Worm (Caenorhabditis elegans) whole organism, late embryonic: ENCODE results near the gene bath-20.

Experiments
- C08G9.2 ChIP-seq: sonication (generic microtip); optimal IDR thresholded peaks from 2 replicates; lab custom pipeline; 2016; ENCODE audit warnings: mild to moderate bottlenecking, missing genetic modification characterization, moderate library complexity, missing compliant biosample characterization
- Y22D7AL.16 ChIP-seq: sonication (generic microtip); optimal IDR thresholded peaks from 2 replicates; lab custom pipeline; 2016; ENCODE audit warnings: missing genetic modification characterization, missing compliant biosample characterization
- ceh-14 ChIP-seq: sonication (generic microtip); optimal IDR thresholded peaks from 2 replicates; lab custom pipeline; 2016; ENCODE audit warnings: missing genotype, missing genetic modification characterization, missing compliant biosample characterization
- ceh-18 ChIP-seq: sonication (generic microtip); optimal IDR thresholded peaks from 2 replicates; lab custom pipeline; 2016; ENCODE audit warnings: missing genetic modification characterization, missing compliant biosample characterization
- ceh-24 ChIP-seq: sonication (generic microtip); optimal IDR thresholded peaks from 2 replicates; lab custom pipeline; 2016; ENCODE audit warnings: mild to moderate bottlenecking, missing genetic modification characterization, missing compliant biosample characterization
- ceh-30 ChIP-seq: fragments of 150-350 bp; optimal IDR thresholded peaks from 2 replicates; lab custom pipeline; 2014; ENCODE audit warnings: missing biosample characterization, missing genetic modification characterization
- ceh-31 ChIP-seq: sonication (generic microtip); optimal IDR thresholded peaks from 2 replicates; lab custom pipeline; 2016; ENCODE audit warnings: missing genetic modification characterization, missing compliant biosample characterization
- ceh-34 ChIP-seq: sonication (generic microtip); optimal IDR thresholded peaks from 2 replicates; lab custom pipeline; 2016; ENCODE audit warnings: mild to moderate bottlenecking, missing genetic modification characterization, missing compliant biosample characterization
- ceh-48 ChIP-seq: sonication (generic microtip); optimal IDR thresholded peaks from 2 replicates; lab custom pipeline; 2016; ENCODE audit warnings: missing genetic modification characterization, inconsistent platforms, missing compliant biosample characterization
- ceh-6 ChIP-seq: fragments of 200-800 bp; sonication (Bioruptor generic); optimal IDR thresholded peaks from 2 replicates; lab custom pipeline; 2018; ENCODE audit warnings: mild to moderate bottlenecking, missing genetic modification characterization, missing compliant biosample characterization
- dmd-4 ChIP-seq: sonication (generic microtip); optimal IDR thresholded peaks from 2 replicates; lab custom pipeline; 2016; ENCODE audit warnings: borderline replicate concordance, missing genetic modification characterization, missing compliant biosample characterization
- dve-1 ChIP-seq: sonication (generic microtip); optimal IDR thresholded peaks from 2 replicates; lab custom pipeline; 2017; ENCODE audit warnings: antibody characterized with exemption, mild to moderate bottlenecking, missing genetic modification characterization, missing compliant biosample characterization
- elt-2 ChIP-seq: sonication (generic microtip); optimal IDR thresholded peaks from 2 replicates; lab custom pipeline; 2016; ENCODE audit warnings: missing genetic modification reagents, missing genetic modification characterization, missing compliant biosample characterization
- ets-4 ChIP-seq: sonication (generic microtip); optimal IDR thresholded peaks from 2 replicates; lab custom pipeline; 2016; ENCODE audit warnings: missing genetic modification characterization, missing compliant biosample characterization
- fkh-10 ChIP-seq: fragments of 150-350 bp; optimal IDR thresholded peaks from 2 replicates; lab custom pipeline; 2014; ENCODE audit warnings: missing biosample characterization, missing genetic modification reagents, missing genetic modification characterization
- fkh-6 ChIP-seq: sonication (generic microtip); optimal IDR thresholded peaks from 2 replicates; lab custom pipeline; 2016; ENCODE audit warnings: missing genetic modification characterization, missing compliant biosample characterization
- hlh-13 ChIP-seq: fragments of 200-800 bp; sonication (Bioruptor generic); optimal IDR thresholded peaks from 2 replicates; lab custom pipeline; 2018; ENCODE audit warnings: mild to moderate bottlenecking, missing genetic modification characterization, missing compliant biosample characterization
- hlh-15 ChIP-seq: sonication (generic microtip); optimal IDR thresholded peaks from 2 replicates; lab custom pipeline; 2016; ENCODE audit warnings: missing genetic modification characterization, missing compliant biosample characterization
- hlh-30 ChIP-seq: sonication (generic microtip); optimal IDR thresholded peaks from 2 replicates; lab custom pipeline; 2017; ENCODE audit warnings: antibody characterized with exemption, missing genetic modification characterization, missing compliant biosample characterization; ENCODE audit not compliant: insufficient read depth
- hlh-6 ChIP-seq: sonication (generic microtip); optimal IDR thresholded peaks from 2 replicates; lab custom pipeline; 2016; ENCODE audit warnings: missing genotype, missing genetic modification characterization, missing compliant biosample characterization
- lim-6 ChIP-seq: sonication (generic microtip); optimal IDR thresholded peaks from 2 replicates; lab custom pipeline; 2016; ENCODE audit warnings: missing genetic modification characterization, missing compliant biosample characterization
- madf-2 ChIP-seq: sonication (generic microtip); optimal IDR thresholded peaks from 2 replicates; lab custom pipeline; 2017; ENCODE audit warnings: missing genetic modification characterization, missing compliant biosample characterization
- mec-3 ChIP-seq: sonication (generic microtip); optimal IDR thresholded peaks from 2 replicates; lab custom pipeline; 2016; ENCODE audit warnings: borderline replicate concordance, missing genetic modification characterization, missing compliant biosample characterization
- nfya-1 ChIP-seq: sonication (generic microtip); optimal IDR thresholded peaks from 2 replicates; lab custom pipeline; 2017; ENCODE audit warnings: missing genetic modification characterization, mild to moderate bottlenecking, missing compliant biosample characterization, antibody characterized with exemption, moderate library complexity
- nhr-11 ChIP-seq: fragments of 150-350 bp; optimal IDR thresholded peaks from 2 replicates; lab custom pipeline; 2014; ENCODE audit warnings: missing biosample characterization, missing genetic modification characterization
- pha-2 ChIP-seq: sonication (generic microtip); optimal IDR thresholded peaks from 2 replicates; lab custom pipeline; 2017; ENCODE audit warnings: mild to moderate bottlenecking, missing genetic modification characterization, missing compliant biosample characterization
- pha-4 ChIP-seq: fragments of 150-350 bp; optimal IDR thresholded peaks from 2 replicates; lab custom pipeline; 2018; ENCODE audit warnings: missing biosample characterization, missing genetic modification reagents, missing genetic modification characterization
- sdc-2 ChIP-seq: sonication (generic microtip); optimal IDR thresholded peaks from 2 replicates; lab custom pipeline; 2016; ENCODE audit warnings: missing genotype, missing genetic modification characterization, missing compliant biosample characterization
- sox-2 ChIP-seq: fragments of 200-800 bp; sonication (Bioruptor generic); IDR thresholded peaks from 2 replicates; pipeline ENCODE4 v1.3.6; 2022; ENCODE audit warnings: missing genetic modification reagents, missing genetic modification characterization, missing compliant biosample characterization
- sox-4 ChIP-seq: sonication (generic microtip); optimal IDR thresholded peaks from 2 replicates; lab custom pipeline; 2017; ENCODE audit warnings: mild to moderate bottlenecking, missing genetic modification characterization, inconsistent platforms, missing compliant biosample characterization
- syd-9 ChIP-seq: sonication (generic microtip); optimal IDR thresholded peaks from 2 replicates; lab custom pipeline; 2016; ENCODE audit warnings: mild to moderate bottlenecking, missing genetic modification characterization, moderate library complexity, missing compliant biosample characterization
- tbx-7 ChIP-seq: sonication (generic microtip); optimal IDR thresholded peaks from 2 replicates; lab custom pipeline; 2016; ENCODE audit warnings: missing genotype, missing genetic modification characterization, missing compliant biosample characterization
- unc-42 ChIP-seq: sonication (generic microtip); optimal IDR thresholded peaks from 2 replicates; lab custom pipeline; 2016; ENCODE audit warnings: missing genotype, missing genetic modification characterization, missing compliant biosample characterization
- unc-55 ChIP-seq: sonication (generic microtip); optimal IDR thresholded peaks from 2 replicates; lab custom pipeline; 2017; ENCODE audit warnings: missing biosample characterization, missing genetic modification reagents, missing genetic modification characterization
- unc-86 ChIP-seq: sonication (generic microtip); optimal IDR thresholded peaks from 2 replicates; lab custom pipeline; 2016; ENCODE audit warnings: missing genetic modification characterization, missing compliant biosample characterization

The bath-20 gene

ce11 chrII:2081257-2081656, 38.9 kb upstream of the bath-20 start, which contains the start of gene T16A1.4:
Gene T16A1.4, plus strand, starts transcription at chrII:2081557.
- TF ChIP-seq sox-4 (tag; lab: Kevin White, UChicago) (no peak), pha-2 (tag; lab: Kevin White, UChicago) (no peak)

- TF ChIP-seq hlh-15 (tag; lab: Kevin White, UChicago): no peak
- no peak for TF ChIP-seq unc-86
- no peak for TF ChIP-seq C08G9.2 (tag; lab: Kevin White, UChicago)
- TF ChIP-seq ceh-30 (tag; lab: Kevin White, UChicago): no peak
- TF ChIP-seq pha-4 (tag; lab: Kevin White, UChicago): no peak
- TF ChIP-seq dmd-4: no peak
- TF ChIP-seq fkh-6 (tag; lab: Kevin White, UChicago): no peak
- no peak for TF ChIP-seq syd-9
- no peak for TF ChIP-seq nfya-1 (tag; lab: Kevin White, UChicago)
- no peak for TF ChIP-seq ceh-31 (tag; lab: Kevin White, UChicago)
- TF ChIP-seq hlh-6 (tag; lab: Kevin White, UChicago): no peak
- no peak for TF ChIP-seq ceh-18 (tag; lab: Kevin White, UChicago)
Observed at ce11 chrII:2080425-2080824, 38.1 kb upstream of the bath-20 start, which contains the start of gene F07E5.9. Gene F07E5.9, minus strand, starts transcription at chrII:2080525.

- TF ChIP-seq dve-1 (tag; lab: Kevin White, UChicago): no peak
- no peak for TF ChIP-seq madf-2 (tag; lab: Kevin White, UChicago)
- TF ChIP-seq ceh-14 (tag; lab: Kevin White, UChicago): no peak
- TF ChIP-seq C08G9.2 (tag; lab: Kevin White, UChicago): no peak
- TF ChIP-seq ceh-24 (tag; lab: Kevin White, UChicago): no peak
- TF ChIP-seq lim-6 (tag; lab: Kevin White, UChicago): no peak
- no peak for TF ChIP-seq nhr-11 (tag; lab: Kevin White, UChicago)
- TF ChIP-seq syd-9: no peak
Observed at ce11 chrII:2076467-2076866, 34.1 kb upstream of the bath-20 start.

ce11 chrII:2075513-2075912, 33.2 kb upstream of the bath-20 start, which contains the start of gene F07E5.8:
Gene F07E5.8, minus strand, starts transcription at chrII:2075613.
- TF ChIP-seq sdc-2 (tag; lab: Kevin White, UChicago) (no peak), ceh-48 (tag; lab: Kevin White, UChicago) (no peak), tbx-7 (no peak), unc-55 (GFP tag; lab: Kevin White, UChicago) (no peak), pha-2 (tag; lab: Kevin White, UChicago) (no peak), ets-4 (no peak), mec-3 (tag; lab: Kevin White, UChicago) (no peak), fkh-10 (GFP tag; lab: Kevin White, UChicago) (no peak), fkh-6 (tag; lab: Kevin White, UChicago) (no peak)

ce11 chrII:2071429-2071828, 29.1 kb upstream of the bath-20 start, which contains the start of gene F07E5.7:
Gene F07E5.7, minus strand, starts transcription at chrII:2071529.
- no peak for TF ChIP-seq hlh-15 (tag; lab: Kevin White, UChicago)
- no peak for TF ChIP-seq ceh-34 (tag; lab: Kevin White, UChicago)
- no peak for TF ChIP-seq elt-2
- TF ChIP-seq hlh-30 (tag; lab: Kevin White, UChicago): no peak
- no peak for TF ChIP-seq ceh-6 (GFP tag; lab: Kevin White, UChicago)
- no peak for TF ChIP-seq unc-42 (tag; lab: Kevin White, UChicago)
- no peak for TF ChIP-seq C08G9.2 (tag; lab: Kevin White, UChicago)
- no peak for TF ChIP-seq sox-2
- no peak for TF ChIP-seq hlh-6 (tag; lab: Kevin White, UChicago)
- TF ChIP-seq fkh-6 (tag; lab: Kevin White, UChicago): no peak
- no peak for TF ChIP-seq hlh-13 (GFP tag; lab: Kevin White, UChicago)
- TF ChIP-seq Y22D7AL.16: no peak
- TF ChIP-seq unc-86: no peak
- TF ChIP-seq ceh-14 (tag; lab: Kevin White, UChicago): no peak
